Worm (Caenorhabditis elegans) whole organism, L1 larva: ENCODE measurements around the gene T16H12.3.

Experiments used
- ceh-82 ChIP-seq, 3 experiments: fragments of 150-350 bp in 1 of 3; sonication (generic microtip) in 2 of 3; optimal IDR thresholded peaks; 2 replicates each; lab custom pipeline; 2014 to 2017; ENCODE audit warnings: missing biosample characterization in 3 of 3, missing genetic modification characterization in 3 of 3
- elt-3 ChIP-seq, 6 experiments: fragments of 150-350 bp in 1 of 6; sonication (generic microtip); optimal IDR thresholded peaks; 2 replicates each; lab custom pipeline; 2017 to 2018; ENCODE audit warnings: missing biosample characterization in 6 of 6, missing genetic modification characterization in 6 of 6, inconsistent platforms in 1 of 6
- hpl-2 ChIP-seq: fragments of 150-350 bp; optimal IDR thresholded peaks from 2 replicates; lab custom pipeline; 2014; ENCODE audit warnings: missing biosample characterization, missing genetic modification reagents, missing genetic modification characterization
- lin-13 ChIP-seq: fragments of 150-350 bp; optimal IDR thresholded peaks from 2 replicates; lab custom pipeline; 2014; ENCODE audit warnings: missing biosample characterization, missing genetic modification reagents, missing genetic modification characterization
- snpc-4 ChIP-seq: fragments of 150-350 bp; optimal IDR thresholded peaks from 2 replicates; lab custom pipeline; 2014; ENCODE audit warnings: missing biosample characterization, missing genetic modification characterization
- sptf-1 ChIP-seq: fragments of 150-350 bp; optimal IDR thresholded peaks from 2 replicates; lab custom pipeline; 2014; ENCODE audit warnings: missing biosample characterization, missing genetic modification characterization
- unc-130 ChIP-seq: fragments of 150-350 bp; optimal IDR thresholded peaks from 2 replicates; lab custom pipeline; 2017; ENCODE audit warnings: missing biosample characterization, missing genetic modification characterization, inconsistent platforms
- zag-1 ChIP-seq: fragments of 150-350 bp; optimal IDR thresholded peaks from 2 replicates; lab custom pipeline; 2014; ENCODE audit warnings: missing biosample characterization, missing genetic modification characterization

DNA sequence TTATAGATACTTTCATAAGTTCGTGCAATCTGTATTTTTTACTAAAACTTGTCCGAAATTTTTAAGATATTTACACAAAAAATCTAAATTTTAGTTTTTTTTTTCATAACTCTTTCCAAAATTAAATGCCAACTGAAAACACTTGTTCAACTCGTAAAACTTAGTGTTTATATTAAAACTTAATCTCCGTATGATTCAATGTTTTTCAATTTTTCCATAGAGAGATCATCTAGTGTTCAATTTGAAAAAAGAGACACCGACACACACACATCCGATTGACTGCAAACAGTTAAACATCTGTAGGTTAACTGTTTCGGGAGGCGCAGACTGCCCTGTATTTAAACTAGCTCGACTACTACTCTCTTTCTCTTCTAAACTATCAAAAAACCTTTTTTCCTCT, 25.9 kb upstream of the T16H12.3 start, which contains the start of gene T16H12.9:
- TF ChIP-seq ceh-82 (tag; optimal IDR thresholded peaks at IDR 0.05; lab: Kevin White, UChicago) (no peak), elt-3 (tag; optimal IDR thresholded peaks at IDR 0.05; lab: Kevin White, UChicago) (no peak), sptf-1 (tag; lab: Kevin White, UChicago) (no peak), lin-13 (GFP tag; lab: Kevin White, UChicago) (no peak), hpl-2 (GFP tag; lab: Kevin White, UChicago) (no peak), zag-1 (tag; lab: Kevin White, UChicago) (no peak), unc-130 (no peak), snpc-4 (tag; lab: Kevin White, UChicago) (no peak)
